Fruit fly (Drosophila melanogaster): ENCODE data around the gene HIPP1.

Gene HIPP1

DNA sequence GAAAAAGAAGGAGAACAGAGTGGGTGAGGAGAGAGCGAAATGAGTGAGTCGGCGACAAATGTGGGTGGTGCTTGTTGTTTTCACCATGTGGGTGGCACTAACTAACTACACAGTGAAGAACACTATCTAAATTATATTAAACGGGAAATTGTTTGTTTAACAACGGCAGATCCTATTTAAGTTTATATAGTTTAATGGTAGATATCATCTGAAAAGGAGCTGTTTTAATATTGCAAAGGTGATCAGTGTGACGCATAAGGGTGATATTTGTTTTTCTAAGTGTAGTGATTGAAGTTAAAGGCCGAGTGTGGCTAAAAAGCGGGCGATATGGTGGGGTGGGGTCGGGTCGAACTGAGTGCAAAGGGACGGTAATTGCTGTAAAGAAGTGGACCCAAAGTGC, 39.1 kb downstream of the HIPP1 start:
- TF ChIP-seq rgr (GFP tag; optimal IDR thresholded peaks at IDR 0.05) = no peak
- TF ChIP-seq GATAd (GFP tag; optimal IDR thresholded peaks at IDR 0.05) = no peak
- TF ChIP-seq pan (optimal IDR thresholded peaks at IDR 0.05) = no peak
- no peak for TF ChIP-seq Hr78 (GFP tag; optimal IDR thresholded peaks at IDR 0.05)
- TF ChIP-seq Rel (GFP tag; optimal IDR thresholded peaks at IDR 0.05) = no peak
- no peak for TF ChIP-seq Rel (tag; optimal IDR thresholded peaks at IDR 0.05)
- no peak for TF ChIP-seq sage (GFP tag; optimal IDR thresholded peaks at IDR 0.05)
- no peak for TF ChIP-seq CrebA (GFP tag; optimal IDR thresholded peaks at IDR 0.05; ENCODE audit: borderline replicate concordance)
- no peak for TF ChIP-seq HLH106 (tag; optimal IDR thresholded peaks at IDR 0.05)

DNA sequence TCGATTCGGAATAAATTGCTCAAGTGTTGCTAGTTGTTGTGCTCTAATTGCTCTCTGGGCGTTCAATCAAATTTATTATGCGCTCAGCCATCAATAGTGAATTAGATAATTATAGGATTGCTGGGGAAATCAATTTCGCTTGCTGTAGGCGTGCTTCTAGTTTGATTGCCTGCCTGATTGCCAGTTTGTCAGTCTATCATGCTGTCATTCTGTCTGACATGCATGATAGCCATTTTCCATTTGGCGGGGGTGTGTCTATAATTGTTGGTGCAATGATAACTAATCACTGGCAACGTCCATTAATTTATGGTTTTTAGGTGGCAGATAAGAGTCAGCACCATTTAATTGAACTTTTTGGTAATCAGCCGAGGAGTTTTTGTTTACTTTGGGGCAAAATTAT, 48.1 kb downstream of the HIPP1 start:
- TF ChIP-seq jim (GFP tag; optimal IDR thresholded peaks at IDR 0.05) (no peak), dl (GFP tag; optimal IDR thresholded peaks at IDR 0.05; ENCODE audit: insufficient read depth in 1 of 2, partially characterized antibody in 2 of 2) (no peak), CG32264 (GFP tag; optimal IDR thresholded peaks at IDR 0.05) (no peak), woc (GFP tag; optimal IDR thresholded peaks at IDR 0.05) (no peak), fru (GFP tag; optimal IDR thresholded peaks at IDR 0.05) (no peak), rgr (GFP tag; optimal IDR thresholded peaks at IDR 0.05) (no peak), Mio (GFP tag; optimal IDR thresholded peaks at IDR 0.05) (no peak), foxo (GFP tag; optimal IDR thresholded peaks at IDR 0.05) (no peak)
